Fruit fly (Drosophila melanogaster): ENCODE data around the gene CG31301.

The CG31301 gene

DNA sequence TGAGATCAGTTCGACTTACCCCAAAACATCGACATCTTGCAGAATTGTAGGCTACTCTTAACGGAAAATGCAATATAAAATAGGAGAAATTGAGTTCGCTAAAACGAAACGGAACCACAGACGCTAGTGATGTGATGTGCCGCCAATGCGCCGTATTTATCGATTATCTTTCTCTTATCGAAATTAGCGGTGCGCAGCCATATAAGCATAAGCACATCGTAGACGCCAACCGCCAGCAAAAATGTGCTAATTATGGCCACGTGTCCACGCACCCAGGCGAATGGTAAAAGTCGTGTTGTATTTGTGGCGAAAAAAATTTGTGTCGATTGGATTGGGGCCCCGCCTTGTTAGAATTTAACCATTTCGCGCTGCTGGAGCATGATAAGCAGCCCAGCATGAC, 13.0 kb upstream of the CG31301 start, which contains the start of the genes Fkbp39 and Cyfip (continued):
- TF ChIP-seq CG7271 (tag; optimal IDR thresholded peaks at IDR 0.05) (no peak), sim (GFP tag; IDR thresholded peaks at IDR 0.05) (no peak), trh (GFP tag; optimal IDR thresholded peaks at IDR 0.05) (no peak), bigmax (GFP tag; optimal IDR thresholded peaks at IDR 0.05) (peak; percentile 26), sens (GFP tag) (peak; percentile 91), fru (optimal IDR thresholded peaks at IDR 0.05) (no peak), CG34224 (GFP tag; IDR thresholded peaks at IDR 0.05; ENCODE audit: partially characterized antibody) (peak; percentile 82), tna (GFP tag; IDR thresholded peaks at IDR 0.05; ENCODE audit: partially characterized antibody) (0 out of 2 replicates have a peak, but pooled peaks have one; percentile 34), Hmx (GFP tag; optimal IDR thresholded peaks at IDR 0.05) (no peak), CkIIα-i1 (GFP tag; IDR thresholded peaks at IDR 0.05) (no peak), NC2β (GFP tag; optimal IDR thresholded peaks at IDR 0.05) (peak; percentile 80), CG7786 (GFP tag; optimal IDR thresholded peaks at IDR 0.05) (peak; percentile 34), ind (GFP tag; optimal IDR thresholded peaks at IDR 0.05) (peak; percentile 25), Side (GFP tag; optimal IDR thresholded peaks at IDR 0.05) (peak; percentile 67), bcd (GFP tag; optimal IDR thresholded peaks at IDR 0.05) (no peak), YL-1 (GFP tag; optimal IDR thresholded peaks at IDR 0.05) (peak; percentile 98), CG10979 (tag; optimal IDR thresholded peaks at IDR 0.05) (peak; percentile 21), Dip3 (GFP tag; optimal IDR thresholded peaks at IDR 0.05) (peak; percentile 21), CG12236 (GFP tag; optimal IDR thresholded peaks at IDR 0.05) (no peak), CoRest (tag; optimal IDR thresholded peaks at IDR 0.05) (peak; percentile 13), CG8388 (GFP tag; optimal IDR thresholded peaks at IDR 0.05) (no peak), CG16863 (GFP tag; optimal IDR thresholded peaks at IDR 0.05) (peak; percentile 9), CG8944 (GFP tag; optimal IDR thresholded peaks at IDR 0.05) (peak; percentile 38), ac (GFP tag; optimal IDR thresholded peaks at IDR 0.05) (no peak), CG17829 (tag; optimal IDR thresholded peaks at IDR 0.05) (peak; percentile 77), CG15696 (tag; optimal IDR thresholded peaks at IDR 0.05) (no peak), CG31441 (GFP tag; IDR thresholded peaks at IDR 0.05) (no peak), Neu2 (GFP tag; optimal IDR thresholded peaks at IDR 0.05; ENCODE audit: borderline replicate concordance) (no peak), salm (tag; optimal IDR thresholded peaks at IDR 0.05) (no peak), Mrtf (GFP tag; IDR thresholded peaks at IDR 0.05) (no peak), CG17568 (GFP tag; optimal IDR thresholded peaks at IDR 0.05) (no peak), NFAT (GFP tag; IDR thresholded peaks at IDR 0.05) (peak; percentile 41; the same call in 1 of the 2 replicates), CG2116 (GFP tag; optimal IDR thresholded peaks at IDR 0.05) (peak; percentile 89), wek (GFP tag; optimal IDR thresholded peaks at IDR 0.05) (no peak), CG8924 (tag; optimal IDR thresholded peaks at IDR 0.05) (peak; percentile 40), Hmr (GFP tag; optimal IDR thresholded peaks at IDR 0.05) (peak; percentile 78), CG10565 (GFP tag; optimal IDR thresholded peaks at IDR 0.05) (no peak), sisA (GFP tag; IDR thresholded peaks at IDR 0.05) (no peak; the same call in 1 of the 2 replicates), wor (GFP tag; IDR thresholded peaks at IDR 0.05) (no peak), ci (GFP tag; IDR thresholded peaks at IDR 0.05) (peak; percentile 67; the same call in 2 of the 3 replicates), CG32772 (GFP tag; IDR thresholded peaks at IDR 0.05) (peak; percentile 78), Deaf1 (tag; optimal IDR thresholded peaks at IDR 0.05) (no peak), CG6654 (GFP tag; optimal IDR thresholded peaks at IDR 0.05) (no peak), pnt (GFP tag; optimal IDR thresholded peaks at IDR 0.05) (no peak), fd96Cb (tag; optimal IDR thresholded peaks at IDR 0.05) (no peak), nom (GFP tag; optimal IDR thresholded peaks at IDR 0.05) (no peak), scrt (GFP tag; optimal IDR thresholded peaks at IDR 0.05) (no peak), danr (GFP tag; IDR thresholded peaks at IDR 0.05) (no peak), Doc2 (GFP tag; IDR thresholded peaks at IDR 0.05) (no peak), CG3163 (GFP tag; optimal IDR thresholded peaks at IDR 0.05) (peak; percentile 39)
